Fruit fly (Drosophila melanogaster) whole organism, embryonic: ENCODE measurements around the gene p23.

ENCODE experiments used
- BtbVII ChIP-seq: fragments of 200-800 bp; sonication (Bioruptor generic); optimal IDR thresholded peaks from 3 replicates; lab custom pipeline; 2017; ENCODE audit warnings: missing biosample characterization, mild to moderate bottlenecking, missing genetic modification characterization
- CG11093 ChIP-seq: fragments of 200-800 bp; sonication (Bioruptor generic); IDR thresholded peaks from 3 replicates; pipeline ENCODE4 v1.3.6; 2022; ENCODE audit warnings: missing biosample characterization, missing genetic modification characterization
- CG12942 ChIP-seq: fragments of 200-800 bp; sonication (Bioruptor generic); optimal IDR thresholded peaks from 3 replicates; lab custom pipeline; 2016; ENCODE audit warnings: missing biosample characterization, missing genetic modification characterization
- CG13624 ChIP-seq: fragments of 200-800 bp; sonication (Bioruptor generic); optimal IDR thresholded peaks from 2 replicates; lab custom pipeline; 2016; ENCODE audit warnings: missing biosample characterization, missing genetic modification characterization
- CG13775 ChIP-seq: fragments of 200-800 bp; sonication (Bioruptor generic); optimal IDR thresholded peaks from 3 replicates; lab custom pipeline; 2017; ENCODE audit warnings: missing biosample characterization, mild to moderate bottlenecking, missing genetic modification characterization
- CG14860 ChIP-seq: fragments of 200-800 bp; sonication (Bioruptor generic); IDR thresholded peaks from 3 replicates; pipeline ENCODE4 v1.3.6; 2022; ENCODE audit warnings: missing biosample characterization, missing genetic modification characterization; ENCODE audit not compliant: partially characterized antibody
- CG15601 ChIP-seq: fragments of 200-800 bp; sonication (Bioruptor generic); optimal IDR thresholded peaks from 3 replicates; lab custom pipeline; 2019; ENCODE audit warnings: missing biosample characterization, mild to moderate bottlenecking, missing genetic modification characterization, moderate library complexity
- CG16815 ChIP-seq: fragments of 200-800 bp; sonication (Bioruptor generic); optimal IDR thresholded peaks from 3 replicates; lab custom pipeline; 2017; ENCODE audit warnings: missing biosample characterization, mild to moderate bottlenecking, missing genetic modification characterization
- CG17361 ChIP-seq: fragments of 200-800 bp; sonication (Bioruptor generic); IDR thresholded peaks from 3 replicates; pipeline ENCODE4 v1.3.6; 2022; ENCODE audit warnings: missing biosample characterization, missing genetic modification characterization
- CG18011 ChIP-seq: fragments of 200-800 bp; sonication (Bioruptor generic); optimal IDR thresholded peaks from 2 replicates; lab custom pipeline; 2017; ENCODE audit warnings: missing biosample characterization, missing genetic modification characterization, mild to moderate bottlenecking, moderate library complexity, missing genotype
- CG18599 ChIP-seq: fragments of 200-800 bp; sonication (Bioruptor generic); optimal IDR thresholded peaks from 3 replicates; lab custom pipeline; 2017; ENCODE audit warnings: missing biosample characterization, missing genetic modification characterization, mild to moderate bottlenecking, moderate library complexity, missing genetic modification reagents
- CG2120 ChIP-seq: fragments of 200-800 bp; sonication (Bioruptor generic); optimal IDR thresholded peaks from 3 replicates; lab custom pipeline; 2016; ENCODE audit warnings: missing biosample characterization, missing genetic modification characterization
- CG30403 ChIP-seq: fragments of 200-800 bp; sonication (Bioruptor generic); optimal IDR thresholded peaks from 3 replicates; lab custom pipeline; 2016; ENCODE audit warnings: missing biosample characterization, missing genetic modification characterization
- CG43689 ChIP-seq: fragments of 200-800 bp; sonication (Bioruptor generic); IDR thresholded peaks from 2 replicates; pipeline ENCODE4 v1.3.6; 2022; ENCODE audit warnings: missing biosample characterization, missing genetic modification characterization
- CG4424 ChIP-seq: fragments of 200-800 bp; sonication (Bioruptor generic); optimal IDR thresholded peaks from 3 replicates; lab custom pipeline; 2016; ENCODE audit warnings: missing biosample characterization, missing genetic modification characterization
- CG4854 ChIP-seq: fragments of 200-800 bp; sonication (Bioruptor generic); optimal IDR thresholded peaks from 2 replicates; lab custom pipeline; 2016; ENCODE audit warnings: missing biosample characterization, missing genetic modification characterization, inconsistent platforms
- CG6791 ChIP-seq: fragments of 200-800 bp; sonication (Bioruptor generic); IDR thresholded peaks from 3 replicates; pipeline ENCODE4 v1.3.6; 2022; ENCODE audit warnings: missing biosample characterization, missing genetic modification characterization; ENCODE audit not compliant: partially characterized antibody
- CG7839 ChIP-seq: fragments of 200-800 bp; sonication (Bioruptor generic); optimal IDR thresholded peaks from 3 replicates; lab custom pipeline; 2018; ENCODE audit warnings: missing biosample characterization, mild to moderate bottlenecking, missing genetic modification characterization, moderate library complexity
- CG7987 ChIP-seq: fragments of 200-800 bp; sonication (Bioruptor generic); optimal IDR thresholded peaks from 2 replicates; lab custom pipeline; 2018; ENCODE audit warnings: missing biosample characterization, mild to moderate bottlenecking, missing genetic modification characterization, moderate library complexity
- CG9727 ChIP-seq: fragments of 200-800 bp; sonication (Bioruptor generic); optimal IDR thresholded peaks from 3 replicates; lab custom pipeline; 2017; ENCODE audit warnings: missing biosample characterization, mild to moderate bottlenecking, missing genetic modification characterization
- Deaf1 ChIP-seq: fragments of 200-800 bp; optimal IDR thresholded peaks from 3 replicates; lab custom pipeline; 2019; ENCODE audit warnings: missing biosample characterization, mild to moderate bottlenecking, missing genetic modification characterization, moderate library complexity
- HLH54F ChIP-seq: fragments of 200-800 bp; sonication (Bioruptor generic); optimal IDR thresholded peaks from 3 replicates; lab custom pipeline; 2016; ENCODE audit warnings: missing biosample characterization, missing genetic modification characterization
- MBD-R2 ChIP-seq: fragments of 200-800 bp; sonication (Bioruptor generic); IDR thresholded peaks from 2 replicates; pipeline ENCODE4 v1.3.6; 2022; ENCODE audit warnings: missing biosample characterization, missing genetic modification characterization
- Mad ChIP-seq: fragments of 200-800 bp; sonication (Bioruptor generic); optimal IDR thresholded peaks from 2 replicates; lab custom pipeline; 2016; ENCODE audit warnings: missing biosample characterization, missing genetic modification characterization
- Max ChIP-seq: fragments of 200-800 bp; sonication (Bioruptor generic); optimal IDR thresholded peaks from 2 replicates; lab custom pipeline; 2016; ENCODE audit warnings: missing biosample characterization, mild to moderate bottlenecking, missing genetic modification characterization
- Med ChIP-seq: fragments of 200-800 bp; sonication (Bioruptor generic); peaks from one replicate; lab custom pipeline; 2016; ENCODE audit warnings: missing biosample characterization, missing genetic modification characterization, mild to moderate bottlenecking, inconsistent platforms, moderate library complexity
- NfI ChIP-seq: fragments of 200-800 bp; sonication (Bioruptor generic); optimal IDR thresholded peaks from 3 replicates; lab custom pipeline; 2018; ENCODE audit warnings: missing biosample characterization, mild to moderate bottlenecking, missing genetic modification characterization, moderate library complexity
- PHDP ChIP-seq: fragments of 200-800 bp; sonication (Bioruptor generic); optimal IDR thresholded peaks from 3 replicates; lab custom pipeline; 2018; ENCODE audit warnings: missing biosample characterization, mild to moderate bottlenecking, missing genetic modification characterization, moderate library complexity
- Six4 ChIP-seq: fragments of 200-800 bp; sonication (Bioruptor generic); optimal IDR thresholded peaks from 2 replicates; lab custom pipeline; 2016; ENCODE audit warnings: missing biosample characterization, missing genetic modification characterization
- Ssrp ChIP-seq: fragments of 200-800 bp; sonication (Bioruptor generic); optimal IDR thresholded peaks from 2 replicates; lab custom pipeline; 2018; ENCODE audit warnings: missing biosample characterization, mild to moderate bottlenecking, missing genetic modification characterization, moderate library complexity
- Vsx1 ChIP-seq: fragments of 200-800 bp; sonication (Bioruptor generic); optimal IDR thresholded peaks from 2 replicates; lab custom pipeline; 2017; ENCODE audit warnings: missing biosample characterization, mild to moderate bottlenecking, missing genetic modification characterization, missing genetic modification reagents
- crc ChIP-seq: fragments of 200-800 bp; sonication (Bioruptor generic); optimal IDR thresholded peaks from 2 replicates; lab custom pipeline; 2016; ENCODE audit warnings: missing biosample characterization, missing genetic modification characterization
- dpn ChIP-seq, 2 experiments: fragments of 200-800 bp; sonication (Bioruptor generic); optimal IDR thresholded peaks; 3 replicates each; lab custom pipeline; 2016; ENCODE audit warnings: missing biosample characterization in 2 of 2, missing genetic modification characterization in 2 of 2
- dysf ChIP-seq: fragments of 200-800 bp; sonication (Bioruptor generic); IDR thresholded peaks from 3 replicates; pipeline ENCODE4 v1.3.6; 2022; ENCODE audit warnings: missing biosample characterization, missing genetic modification characterization
- emc ChIP-seq: fragments of 200-800 bp; sonication (Bioruptor generic); optimal IDR thresholded peaks from 2 replicates; lab custom pipeline; 2016; ENCODE audit warnings: missing biosample characterization, missing genetic modification characterization
- fd96Cb ChIP-seq: fragments of 200-800 bp; sonication (Bioruptor generic); optimal IDR thresholded peaks from 2 replicates; lab custom pipeline; 2018; ENCODE audit warnings: missing biosample characterization, mild to moderate bottlenecking, missing genetic modification characterization, moderate library complexity
- her ChIP-seq: fragments of 200-800 bp; sonication (Bioruptor generic); optimal IDR thresholded peaks from 2 replicates; lab custom pipeline; 2016; ENCODE audit warnings: missing biosample characterization, missing genetic modification characterization
- insv ChIP-seq, 2 experiments: fragments of 200-800 bp; sonication (Bioruptor generic); optimal IDR thresholded peaks; 3 replicates each; lab custom pipeline; 2016 to 2018; ENCODE audit warnings: missing biosample characterization in 2 of 2, missing genetic modification characterization in 2 of 2
- jumu ChIP-seq: fragments of 200-800 bp; sonication (Bioruptor generic); optimal IDR thresholded peaks from 3 replicates; lab custom pipeline; 2016; ENCODE audit warnings: missing biosample characterization, missing genetic modification characterization
- nau ChIP-seq: fragments of 200-800 bp; sonication (Bioruptor generic); optimal IDR thresholded peaks from 3 replicates; lab custom pipeline; 2017; ENCODE audit warnings: missing biosample characterization, mild to moderate bottlenecking, missing genetic modification characterization, missing genetic modification reagents
- nmo ChIP-seq: fragments of 200-800 bp; sonication (Bioruptor generic); optimal IDR thresholded peaks from 2 replicates; lab custom pipeline; 2018; ENCODE audit warnings: missing biosample characterization, mild to moderate bottlenecking, missing genetic modification characterization, moderate library complexity
- p53 ChIP-seq: fragments of 200-800 bp; sonication (Bioruptor generic); optimal IDR thresholded peaks from 2 replicates; lab custom pipeline; 2016; ENCODE audit warnings: missing biosample characterization, missing genetic modification characterization
- phol ChIP-seq: fragments of 200-800 bp; sonication (Bioruptor generic); optimal IDR thresholded peaks from 3 replicates; lab custom pipeline; 2018; ENCODE audit warnings: missing biosample characterization, mild to moderate bottlenecking, missing genetic modification characterization, moderate library complexity
- psq ChIP-seq: fragments of 200-800 bp; sonication (Bioruptor generic); optimal IDR thresholded peaks from 2 replicates; lab custom pipeline; 2017; ENCODE audit warnings: missing biosample characterization, missing genetic modification characterization
- ro ChIP-seq: fragments of 200-800 bp; sonication (Bioruptor generic); IDR thresholded peaks from 2 replicates; pipeline ENCODE4 v1.3.6; 2022; ENCODE audit warnings: missing biosample characterization, missing genetic modification characterization
- scrt ChIP-seq: fragments of 200-800 bp; sonication (Bioruptor generic); optimal IDR thresholded peaks from 2 replicates; lab custom pipeline; 2018; ENCODE audit warnings: missing biosample characterization, mild to moderate bottlenecking, missing genetic modification characterization, moderate library complexity
- so ChIP-seq: fragments of 200-800 bp; sonication (Bioruptor generic); IDR thresholded peaks from 3 replicates; pipeline ENCODE4 v1.3.6; 2022; ENCODE audit warnings: missing biosample characterization, missing genetic modification characterization
- tgo ChIP-seq: fragments of 200-800 bp; sonication (Bioruptor generic); IDR thresholded peaks from 3 replicates; pipeline ENCODE4 v1.3.6; 2022; ENCODE audit warnings: missing biosample characterization, missing genetic modification characterization
- tin ChIP-seq: fragments of 200-800 bp; sonication (Bioruptor generic); optimal IDR thresholded peaks from 3 replicates; lab custom pipeline; 2016; ENCODE audit warnings: missing biosample characterization, missing genetic modification characterization
- tup ChIP-seq: fragments of 200-800 bp; sonication (Bioruptor generic); optimal IDR thresholded peaks from 2 replicates; lab custom pipeline; 2016; ENCODE audit warnings: missing biosample characterization, mild to moderate bottlenecking, missing genetic modification characterization, moderate library complexity

The p23 gene

dm6 chr3R:9702567-9702966 lies 24.8 kb downstream of the p23 start (continued):
- TF ChIP-seq Ssrp (tag; lab: Kevin White, UChicago) (peak; percentile 86), Deaf1 (tag; lab: Kevin White, UChicago) (peak; percentile 67), CG11093 (GFP tag; lab: Robert Waterston, UW) (peak; percentile 82; the same call in 2 of the 3 replicates), CG18599 (GFP tag; lab: Kevin White, UChicago) (peak; percentile 92), so (GFP tag; lab: Robert Waterston, UW) (no peak), emc (GFP tag; lab: Kevin White, UChicago) (peak; percentile 55), insv (GFP tag; optimal IDR thresholded peaks at IDR 0.05; lab: Kevin White, UChicago) (peak in 1 of 2 experiments; percentile 33), crc (GFP tag; lab: Kevin White, UChicago) (peak; percentile 65), PHDP (tag; lab: Kevin White, UChicago) (peak; percentile 95), CG6791 (GFP tag; lab: Robert Waterston, UW) (no peak), CG4424 (GFP tag; lab: Kevin White, UChicago) (peak; percentile 88), ro (no peak), CG15601 (tag; lab: Kevin White, UChicago) (peak; percentile 85), psq (GFP tag; lab: Kevin White, UChicago) (peak; percentile 74), dysf (GFP tag; lab: Robert Waterston, UW) (no peak), CG7839 (tag; lab: Kevin White, UChicago) (peak; percentile 93), BtbVII (GFP tag; lab: Kevin White, UChicago) (peak; percentile 92), CG16815 (GFP tag; lab: Kevin White, UChicago) (peak; percentile 62), MBD-R2 (no peak), p53 (GFP tag; lab: Kevin White, UChicago) (peak; percentile 42), nmo (GFP tag; lab: Kevin White, UChicago) (peak; percentile 90), phol (tag; lab: Kevin White, UChicago) (peak; percentile 88), Vsx1 (GFP tag; lab: Kevin White, UChicago) (peak; percentile 81), CG9727 (peak; percentile 86), dpn (GFP tag; optimal IDR thresholded peaks at IDR 0.05; lab: Kevin White, UChicago) (peak; percentile 84 to 87), CG7987 (peak; percentile 86), CG2120 (GFP tag; lab: Kevin White, UChicago) (peak; percentile 91), Six4 (peak; percentile 87), CG17361 (no peak), NfI (GFP tag; lab: Kevin White, UChicago) (peak; percentile 92), tin (GFP tag; lab: Kevin White, UChicago) (peak; percentile 81), Med (peak; percentile 98), CG43689 (GFP tag; lab: Robert Waterston, UW) (no peak), scrt (GFP tag; lab: Kevin White, UChicago) (peak; percentile 85), tup (GFP tag; lab: Kevin White, UChicago) (peak; percentile 65), HLH54F (GFP tag; lab: Kevin White, UChicago) (peak; percentile 84), CG4854 (GFP tag; lab: Kevin White, UChicago) (peak; percentile 88), fd96Cb (tag; lab: Kevin White, UChicago) (peak; percentile 90), tgo (GFP tag; lab: Robert Waterston, UW) (no peak), jumu (GFP tag; lab: Kevin White, UChicago) (peak; percentile 76), Max (GFP tag; lab: Kevin White, UChicago) (peak; percentile 83), Mad (GFP tag; lab: Kevin White, UChicago) (peak; percentile 85), CG12942 (GFP tag; lab: Kevin White, UChicago) (peak; percentile 76), CG13624 (peak; percentile 87), CG13775 (peak; percentile 73), CG18011 (GFP tag; lab: Kevin White, UChicago) (peak; percentile 76), her (GFP tag; lab: Kevin White, UChicago) (peak; percentile 76), CG14860 (GFP tag; lab: Robert Waterston, UW) (no peak), CG30403 (peak; percentile 88), nau (GFP tag; lab: Kevin White, UChicago) (peak; percentile 90)
